Worm (Caenorhabditis elegans) whole organism, late embryonic: ENCODE measurements around the gene F35E12.6.

Source experiments
- C38D4.7 ChIP-seq: fragments of 200-800 bp; sonication (Bioruptor generic); optimal IDR thresholded peaks from 2 replicates; lab custom pipeline; 2018; ENCODE audit warnings: mild to moderate bottlenecking, missing genetic modification characterization, moderate library complexity, missing compliant biosample characterization
- F13H6.1 ChIP-seq: sonication (generic microtip); optimal IDR thresholded peaks from 2 replicates; lab custom pipeline; 2016; ENCODE audit warnings: missing genetic modification characterization, missing compliant biosample characterization
- K02D7.2 ChIP-seq: sonication (generic microtip); optimal IDR thresholded peaks from 2 replicates; lab custom pipeline; 2017; ENCODE audit warnings: mild to moderate bottlenecking, missing genetic modification characterization, missing compliant biosample characterization
- K09A11.1 ChIP-seq: sonication (generic microtip); optimal IDR thresholded peaks from 2 replicates; lab custom pipeline; 2017; ENCODE audit warnings: antibody characterized with exemption, mild to moderate bottlenecking, missing genetic modification characterization, missing compliant biosample characterization; ENCODE audit not compliant: insufficient read depth
- T23F11.4 ChIP-seq: fragments of 200-800 bp; sonication (Bioruptor generic); optimal IDR thresholded peaks from 2 replicates; lab custom pipeline; 2018; ENCODE audit warnings: mild to moderate bottlenecking, missing genetic modification characterization, missing compliant biosample characterization
- ama-1 ChIP-seq: fragments of 150-350 bp; optimal IDR thresholded peaks from 2 replicates; lab custom pipeline; 2014
- ceh-14 ChIP-seq: sonication (generic microtip); optimal IDR thresholded peaks from 2 replicates; lab custom pipeline; 2016; ENCODE audit warnings: missing genotype, missing genetic modification characterization, missing compliant biosample characterization
- ceh-18 ChIP-seq: sonication (generic microtip); optimal IDR thresholded peaks from 2 replicates; lab custom pipeline; 2016; ENCODE audit warnings: missing genetic modification characterization, missing compliant biosample characterization
- ceh-22 ChIP-seq: sonication (generic microtip); optimal IDR thresholded peaks from 2 replicates; lab custom pipeline; 2017; ENCODE audit warnings: missing biosample characterization, missing genetic modification characterization
- ceh-31 ChIP-seq: sonication (generic microtip); optimal IDR thresholded peaks from 2 replicates; lab custom pipeline; 2016; ENCODE audit warnings: missing genetic modification characterization, missing compliant biosample characterization
- ceh-34 ChIP-seq: sonication (generic microtip); optimal IDR thresholded peaks from 2 replicates; lab custom pipeline; 2016; ENCODE audit warnings: mild to moderate bottlenecking, missing genetic modification characterization, missing compliant biosample characterization
- ceh-45 ChIP-seq: fragments of 200-800 bp; sonication (Bioruptor generic); IDR thresholded peaks from 2 replicates; pipeline ENCODE4 v1.3.6; 2022; ENCODE audit warnings: missing genetic modification reagents, missing genetic modification characterization, missing compliant biosample characterization
- ceh-48 ChIP-seq: sonication (generic microtip); optimal IDR thresholded peaks from 2 replicates; lab custom pipeline; 2016; ENCODE audit warnings: missing genetic modification characterization, inconsistent platforms, missing compliant biosample characterization
- dmd-4 ChIP-seq: sonication (generic microtip); optimal IDR thresholded peaks from 2 replicates; lab custom pipeline; 2016; ENCODE audit warnings: borderline replicate concordance, missing genetic modification characterization, missing compliant biosample characterization
- elt-2 ChIP-seq: sonication (generic microtip); optimal IDR thresholded peaks from 2 replicates; lab custom pipeline; 2016; ENCODE audit warnings: missing genetic modification reagents, missing genetic modification characterization, missing compliant biosample characterization
- elt-4 ChIP-seq: sonication (generic microtip); optimal IDR thresholded peaks from 2 replicates; lab custom pipeline; 2016; ENCODE audit warnings: missing genetic modification characterization, missing compliant biosample characterization
- fax-1 ChIP-seq: sonication (generic microtip); optimal IDR thresholded peaks from 2 replicates; lab custom pipeline; 2016; ENCODE audit warnings: missing genotype, missing genetic modification characterization, missing compliant biosample characterization
- fkh-6 ChIP-seq: sonication (generic microtip); optimal IDR thresholded peaks from 2 replicates; lab custom pipeline; 2016; ENCODE audit warnings: missing genetic modification characterization, missing compliant biosample characterization
- hlh-13 ChIP-seq: fragments of 200-800 bp; sonication (Bioruptor generic); optimal IDR thresholded peaks from 2 replicates; lab custom pipeline; 2018; ENCODE audit warnings: mild to moderate bottlenecking, missing genetic modification characterization, missing compliant biosample characterization
- hlh-15 ChIP-seq: sonication (generic microtip); optimal IDR thresholded peaks from 2 replicates; lab custom pipeline; 2016; ENCODE audit warnings: missing genetic modification characterization, missing compliant biosample characterization
- hlh-6 ChIP-seq: sonication (generic microtip); optimal IDR thresholded peaks from 2 replicates; lab custom pipeline; 2016; ENCODE audit warnings: missing genotype, missing genetic modification characterization, missing compliant biosample characterization
- lim-6 ChIP-seq: sonication (generic microtip); optimal IDR thresholded peaks from 2 replicates; lab custom pipeline; 2016; ENCODE audit warnings: missing genetic modification characterization, missing compliant biosample characterization
- mec-3 ChIP-seq: sonication (generic microtip); optimal IDR thresholded peaks from 2 replicates; lab custom pipeline; 2016; ENCODE audit warnings: borderline replicate concordance, missing genetic modification characterization, missing compliant biosample characterization
- nfya-1 ChIP-seq: sonication (generic microtip); optimal IDR thresholded peaks from 2 replicates; lab custom pipeline; 2017; ENCODE audit warnings: missing genetic modification characterization, mild to moderate bottlenecking, missing compliant biosample characterization, antibody characterized with exemption, moderate library complexity
- nhr-232 ChIP-seq: sonication (generic microtip); optimal IDR thresholded peaks from 2 replicates; lab custom pipeline; 2016; ENCODE audit warnings: missing genetic modification characterization, missing compliant biosample characterization
- npax-4 ChIP-seq: sonication (generic microtip); optimal IDR thresholded peaks from 2 replicates; lab custom pipeline; 2016; ENCODE audit warnings: missing genetic modification characterization, missing compliant biosample characterization
- odd-2 ChIP-seq: sonication (generic microtip); optimal IDR thresholded peaks from 2 replicates; lab custom pipeline; 2017; ENCODE audit warnings: antibody characterized with exemption, mild to moderate bottlenecking, missing genetic modification characterization, missing compliant biosample characterization
- pat-9 ChIP-seq: fragments of 200-800 bp; sonication (Bioruptor generic); optimal IDR thresholded peaks from 2 replicates; lab custom pipeline; 2018; ENCODE audit warnings: mild to moderate bottlenecking, missing genetic modification characterization, moderate library complexity, missing compliant biosample characterization
- pha-4 ChIP-seq: fragments of 150-350 bp; optimal IDR thresholded peaks from 2 replicates; lab custom pipeline; 2018; ENCODE audit warnings: missing biosample characterization, missing genetic modification reagents, missing genetic modification characterization
- sdc-2 ChIP-seq: sonication (generic microtip); optimal IDR thresholded peaks from 2 replicates; lab custom pipeline; 2016; ENCODE audit warnings: missing genotype, missing genetic modification characterization, missing compliant biosample characterization
- sox-2 ChIP-seq: fragments of 200-800 bp; sonication (Bioruptor generic); IDR thresholded peaks from 2 replicates; pipeline ENCODE4 v1.3.6; 2022; ENCODE audit warnings: missing genetic modification reagents, missing genetic modification characterization, missing compliant biosample characterization
- syd-9 ChIP-seq: sonication (generic microtip); optimal IDR thresholded peaks from 2 replicates; lab custom pipeline; 2016; ENCODE audit warnings: mild to moderate bottlenecking, missing genetic modification characterization, moderate library complexity, missing compliant biosample characterization
- tbx-2 ChIP-seq: sonication (generic microtip); optimal IDR thresholded peaks from 2 replicates; lab custom pipeline; 2016; ENCODE audit warnings: missing genetic modification characterization, missing compliant biosample characterization
- tbx-7 ChIP-seq: sonication (generic microtip); optimal IDR thresholded peaks from 2 replicates; lab custom pipeline; 2016; ENCODE audit warnings: missing genotype, missing genetic modification characterization, missing compliant biosample characterization
- ttx-3 ChIP-seq: sonication (generic microtip); optimal IDR thresholded peaks from 2 replicates; lab custom pipeline; 2016; ENCODE audit warnings: missing genetic modification reagents, missing genetic modification characterization, missing compliant biosample characterization
- unc-55 ChIP-seq: sonication (generic microtip); optimal IDR thresholded peaks from 2 replicates; lab custom pipeline; 2017; ENCODE audit warnings: missing biosample characterization, missing genetic modification reagents, missing genetic modification characterization
- unc-86 ChIP-seq: sonication (generic microtip); optimal IDR thresholded peaks from 2 replicates; lab custom pipeline; 2016; ENCODE audit warnings: missing genetic modification characterization, missing compliant biosample characterization

Gene F35E12.6

DNA sequence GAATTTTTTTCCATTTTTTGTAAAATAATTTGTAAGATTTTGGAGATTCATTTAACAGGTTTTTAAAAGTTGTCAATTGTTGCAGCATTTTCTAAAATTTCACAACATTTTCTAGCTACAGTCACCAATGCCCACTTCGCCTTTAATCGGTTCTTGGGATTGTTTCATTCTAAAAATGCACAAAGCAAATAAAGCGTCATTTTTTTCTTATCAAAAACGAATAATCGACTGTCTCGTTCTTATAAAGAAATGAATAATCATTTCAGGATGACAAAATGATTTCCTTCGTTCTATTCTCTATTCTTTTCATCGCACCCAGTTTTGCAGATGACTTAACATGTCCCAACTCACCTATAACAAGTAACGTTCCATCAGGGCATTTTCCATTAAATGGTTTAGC is 39.5 kb upstream of the F35E12.6 start, which contains the start of gene F53C11.1:
Gene F53C11.1 (plus strand): TSS at position 268 of the 400 bp plus-strand sequence.
- TF ChIP-seq hlh-6, result no peak
- TF ChIP-seq hlh-15 (tag; lab: Kevin White, UChicago), result no peak
- TF ChIP-seq ceh-45 (GFP tag; lab: Robert Waterston, UW), result no peak
- no peak for TF ChIP-seq syd-9 (tag; lab: Kevin White, UChicago)
- TF ChIP-seq ceh-34, result no peak
- TF ChIP-seq mec-3 (tag; lab: Kevin White, UChicago), result no peak
- TF ChIP-seq pha-4 (tag; lab: Kevin White, UChicago), result no peak
- TF ChIP-seq odd-2 (tag; lab: Kevin White, UChicago), result no peak
- no peak for TF ChIP-seq npax-4
- no peak for TF ChIP-seq elt-4 (tag; lab: Kevin White, UChicago)
- no peak for TF ChIP-seq C38D4.7 (GFP tag; lab: Kevin White, UChicago)
- TF ChIP-seq, all 69 proteins: peak for 0

DNA sequence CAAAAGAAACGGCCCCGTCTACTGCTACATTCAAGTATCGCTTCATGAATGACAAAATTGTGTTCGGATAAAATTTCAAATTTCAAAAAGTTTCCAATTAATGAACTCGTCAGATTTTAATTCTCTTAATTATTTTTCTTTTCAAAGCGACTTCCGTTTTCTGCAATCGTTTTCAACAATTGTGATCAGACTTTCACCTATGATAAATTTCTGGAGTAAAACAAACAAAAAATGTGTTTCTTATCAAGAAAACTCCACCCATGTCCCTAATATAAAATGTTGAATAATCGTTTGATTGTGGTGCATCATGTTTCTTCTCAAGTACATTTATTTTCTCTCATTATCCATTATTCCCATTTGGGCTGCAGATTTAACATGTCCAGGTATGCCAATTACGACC is 35.2 kb upstream of the F35E12.6 start, which contains the start of gene F20G2.5:
Gene F20G2.5 (plus strand): TSS at position 301 of the 400 bp plus-strand sequence.
- TF ChIP-seq nfya-1 (tag; lab: Kevin White, UChicago) (no peak), sox-2 (GFP tag; lab: Robert Waterston, UW) (no peak), sdc-2 (no peak), F13H6.1 (tag; lab: Kevin White, UChicago) (no peak), unc-86 (no peak), tbx-2 (tag; lab: Kevin White, UChicago) (no peak), dmd-4 (tag; lab: Kevin White, UChicago) (no peak)

DNA sequence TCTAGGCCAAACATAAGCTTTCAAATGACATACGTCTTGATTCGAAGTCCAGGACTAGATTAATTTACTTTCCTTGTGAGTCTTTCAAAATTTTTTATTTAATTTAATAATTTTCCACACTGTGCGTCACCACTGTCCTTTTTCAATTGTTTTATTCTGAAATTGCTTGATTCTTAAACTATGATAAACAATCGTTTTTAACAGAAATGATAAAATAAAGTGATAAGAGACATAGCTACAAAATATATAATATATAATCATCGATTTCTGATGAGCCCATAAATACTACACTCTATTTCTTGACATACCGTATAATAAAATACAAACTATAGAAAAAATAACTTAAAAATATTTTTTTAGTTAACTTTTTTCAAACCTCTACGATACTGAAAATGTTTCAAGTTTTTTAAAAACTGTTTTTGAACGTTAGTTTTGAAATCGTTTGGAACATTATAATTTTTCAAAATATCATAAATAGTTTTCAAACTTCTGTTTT is 32.9 kb upstream of the F35E12.6 start, which contains the start of gene nas-24:
Gene nas-24 (plus strand): TSS at position 446 of the 496 bp plus-strand sequence.
- TF ChIP-seq ceh-22 (tag; lab: Kevin White, UChicago) (no peak), hlh-6 (no peak), pha-4 (tag; lab: Kevin White, UChicago) (no peak), ama-1 (lab: Kevin White, UChicago) (no peak), pat-9 (tag; lab: Kevin White, UChicago) (no peak), sox-2 (GFP tag; lab: Robert Waterston, UW) (no peak), ceh-31 (tag; lab: Kevin White, UChicago) (no peak)

DNA sequence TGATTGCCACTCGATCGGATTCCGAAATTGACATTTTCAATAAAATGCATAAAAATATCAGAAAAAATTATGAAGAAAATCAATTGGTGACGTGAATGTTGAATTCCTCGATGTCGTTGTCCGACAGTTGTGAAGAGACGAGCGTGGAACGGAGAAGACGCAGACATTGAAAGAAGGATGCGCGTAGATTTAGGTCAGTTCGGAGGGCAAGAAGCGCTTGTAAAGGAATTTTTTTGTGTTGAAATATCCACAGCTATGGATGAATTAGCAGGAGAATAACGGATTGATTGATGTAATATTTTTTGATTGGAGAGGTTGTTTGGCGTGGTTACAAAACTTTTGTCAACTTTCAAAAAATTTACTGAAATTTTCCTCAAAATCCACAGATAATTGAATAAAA is 32.3 kb upstream of the F35E12.6 start, which contains the start of gene F20G2.3:
Gene F20G2.3 (minus strand): TSS at position 101 of the 400 bp plus-strand sequence.
- TF ChIP-seq ceh-48 (tag; lab: Kevin White, UChicago) (no peak), fkh-6 (tag; lab: Kevin White, UChicago) (no peak), hlh-6 (no peak), ceh-14 (tag; lab: Kevin White, UChicago) (no peak), fax-1 (tag; lab: Kevin White, UChicago) (no peak), lim-6 (tag; lab: Kevin White, UChicago) (no peak), ama-1 (lab: Kevin White, UChicago) (no peak), tbx-7 (tag; lab: Kevin White, UChicago) (no peak), hlh-13 (GFP tag; lab: Kevin White, UChicago) (no peak), ceh-34 (no peak), unc-86 (no peak), T23F11.4 (GFP tag; lab: Kevin White, UChicago) (no peak), ttx-3 (tag; lab: Kevin White, UChicago) (no peak), K02D7.2 (no peak), elt-2 (tag; lab: Kevin White, UChicago) (no peak), pat-9 (tag; lab: Kevin White, UChicago) (no peak), K09A11.1 (tag; lab: Kevin White, UChicago) (no peak), unc-55 (GFP tag; lab: Kevin White, UChicago) (no peak), ceh-18 (no peak), nhr-232 (tag; lab: Kevin White, UChicago) (no peak)
